Worm (Caenorhabditis elegans) whole organism, early embryonic: ENCODE measurements around the gene C04E7.5.

Experiments used
- B0310.2 ChIP-seq: sonication (generic microtip); optimal IDR thresholded peaks from 2 replicates; lab custom pipeline; 2016; ENCODE audit warnings: mild to moderate bottlenecking, missing genetic modification characterization, missing compliant biosample characterization
- F13C5.2 ChIP-seq: sonication (generic microtip); optimal IDR thresholded peaks from 2 replicates; lab custom pipeline; 2017; ENCODE audit warnings: mild to moderate bottlenecking, missing genetic modification characterization, inconsistent platforms, missing compliant biosample characterization
- aly-1 ChIP-seq: sonication (generic microtip); optimal IDR thresholded peaks from 2 replicates; lab custom pipeline; 2016; ENCODE audit warnings: missing genetic modification characterization, missing compliant biosample characterization
- ama-1 ChIP-seq: fragments of 150-350 bp; optimal IDR thresholded peaks from 2 replicates; lab custom pipeline; 2014
- hmbx-1 ChIP-seq: sonication (generic microtip); optimal IDR thresholded peaks from 2 replicates; lab custom pipeline; 2016; ENCODE audit warnings: mild to moderate bottlenecking, missing genetic modification characterization, missing compliant biosample characterization
- hmg-4 ChIP-seq: fragments of 200-800 bp; sonication (Bioruptor generic); optimal IDR thresholded peaks from 2 replicates; lab custom pipeline; 2018; ENCODE audit warnings: mild to moderate bottlenecking, missing genetic modification characterization, missing compliant biosample characterization
- hnd-1 ChIP-seq: sonication (generic microtip); optimal IDR thresholded peaks from 2 replicates; lab custom pipeline; 2016; ENCODE audit warnings: missing genetic modification characterization, missing compliant biosample characterization
- pes-1 ChIP-seq: fragments of 200-800 bp; sonication (Bioruptor generic); IDR thresholded peaks from 2 replicates; pipeline ENCODE4 v1.3.6; 2022; ENCODE audit warnings: missing genetic modification reagents, missing genetic modification characterization, missing compliant biosample characterization
- scrt-1 ChIP-seq: fragments of 200-800 bp; sonication (Bioruptor generic); IDR thresholded peaks from 2 replicates; pipeline ENCODE4 v1.3.6; 2022; ENCODE audit warnings: missing genetic modification characterization, missing compliant biosample characterization
- sea-1 ChIP-seq: fragments of 200-800 bp; sonication (Bioruptor generic); conservative IDR thresholded peaks from 2 replicates; pipeline ENCODE4 v1.3.6; 2022; ENCODE audit warnings: missing genetic modification characterization, missing compliant biosample characterization
- tra-4 ChIP-seq: sonication (generic microtip); optimal IDR thresholded peaks from 2 replicates; lab custom pipeline; 2017; ENCODE audit warnings: missing genetic modification characterization, missing compliant biosample characterization

- TF ChIP-seq sea-1 (GFP tag; lab: Robert Waterston, UW) (no peak), ama-1 (lab: Kevin White, UChicago) (no peak), hmg-4 (GFP tag; lab: Kevin White, UChicago) (no peak), B0310.2 (tag; lab: Kevin White, UChicago) (no peak), pes-1 (GFP tag; lab: Robert Waterston, UW) (no peak), F13C5.2 (no peak), tra-4 (no peak), hnd-1 (tag; lab: Kevin White, UChicago) (no peak), hmbx-1 (tag; lab: Kevin White, UChicago) (no peak), scrt-1 (no peak), aly-1 (tag; lab: Kevin White, UChicago) (no peak)
Observed at ce11 chrX:381029-381428, 20.4 kb downstream of the C04E7.5 start.
